Fruit fly (Drosophila melanogaster) whole organism, embryonic: ENCODE data around the gene Slob.

Experiments
- Atf-2 ChIP-seq: fragments of 200-800 bp; sonication (Bioruptor generic); optimal IDR thresholded peaks from 2 replicates; lab custom pipeline; 2016; ENCODE audit warnings: missing biosample characterization, missing genetic modification characterization
- CG11093 ChIP-seq: fragments of 200-800 bp; sonication (Bioruptor generic); IDR thresholded peaks from 3 replicates; pipeline ENCODE4 v1.3.6; 2022; ENCODE audit warnings: missing biosample characterization, missing genetic modification characterization
- CG11504 ChIP-seq: fragments of 200-800 bp; sonication (Bioruptor generic); optimal IDR thresholded peaks from 3 replicates; lab custom pipeline; 2019; ENCODE audit warnings: missing biosample characterization, mild to moderate bottlenecking, missing genetic modification characterization, moderate library complexity
- CG11695 ChIP-seq: fragments of 200-800 bp; sonication (Bioruptor generic); IDR thresholded peaks from 3 replicates; pipeline ENCODE4 v1.3.6; 2022; ENCODE audit warnings: missing biosample characterization, missing genetic modification characterization
- CG11696 ChIP-seq: fragments of 200-800 bp; sonication (Bioruptor generic); IDR thresholded peaks from 2 replicates; pipeline ENCODE4 v1.3.6; 2022; ENCODE audit warnings: missing biosample characterization, missing genetic modification characterization
- CG12104 ChIP-seq: fragments of 200-800 bp; sonication (Bioruptor generic); optimal IDR thresholded peaks from 3 replicates; lab custom pipeline; 2016; ENCODE audit warnings: missing biosample characterization, missing genetic modification characterization
- CG1233 ChIP-seq: fragments of 200-800 bp; sonication (Bioruptor generic); optimal IDR thresholded peaks from 4 replicates; lab custom pipeline; 2018; ENCODE audit warnings: missing biosample characterization, mild to moderate bottlenecking, missing genetic modification characterization
- CG14441 ChIP-seq: fragments of 200-800 bp; sonication (Bioruptor generic); IDR thresholded peaks from 2 replicates; pipeline ENCODE4 v1.3.6; 2022; ENCODE audit warnings: missing biosample characterization, missing genetic modification characterization
- CG15011 ChIP-seq: fragments of 200-800 bp; sonication (Bioruptor generic); optimal IDR thresholded peaks from 3 replicates; lab custom pipeline; 2018; ENCODE audit warnings: missing biosample characterization, mild to moderate bottlenecking, missing genetic modification characterization
- CG15269 ChIP-seq: fragments of 200-800 bp; sonication (Bioruptor generic); optimal IDR thresholded peaks from 2 replicates; lab custom pipeline; 2018; ENCODE audit warnings: missing biosample characterization, mild to moderate bottlenecking, missing genetic modification characterization, moderate library complexity
- CG15514 ChIP-seq: fragments of 200-800 bp; sonication (Bioruptor generic); optimal IDR thresholded peaks from 3 replicates; lab custom pipeline; 2017; ENCODE audit warnings: missing biosample characterization, missing genetic modification characterization, mild to moderate bottlenecking, moderate library complexity, missing genetic modification reagents
- CG18619 ChIP-seq: fragments of 200-800 bp; sonication (Bioruptor generic); optimal IDR thresholded peaks from 3 replicates; lab custom pipeline; 2017; ENCODE audit warnings: missing biosample characterization, mild to moderate bottlenecking, missing genetic modification characterization
- CG2120 ChIP-seq: fragments of 200-800 bp; sonication (Bioruptor generic); optimal IDR thresholded peaks from 3 replicates; lab custom pipeline; 2016; ENCODE audit warnings: missing biosample characterization, missing genetic modification characterization
- CG2889 ChIP-seq: fragments of 200-800 bp; sonication (Bioruptor generic); IDR thresholded peaks from 3 replicates; pipeline ENCODE4 v1.3.6; 2022; ENCODE audit warnings: missing biosample characterization, missing genetic modification characterization
- CG32767 ChIP-seq: fragments of 200-800 bp; sonication (Bioruptor generic); IDR thresholded peaks from 2 replicates; pipeline ENCODE4 v1.3.6; 2022; ENCODE audit warnings: missing biosample characterization, missing genetic modification characterization
- CG3281 ChIP-seq: fragments of 200-800 bp; sonication (Bioruptor generic); optimal IDR thresholded peaks from 3 replicates; lab custom pipeline; 2017; ENCODE audit warnings: missing biosample characterization, mild to moderate bottlenecking, missing genetic modification characterization
- CG4282 ChIP-seq: fragments of 200-800 bp; sonication (Bioruptor generic); optimal IDR thresholded peaks from 2 replicates; lab custom pipeline; 2016; ENCODE audit warnings: missing biosample characterization, missing genetic modification characterization
- CG43689 ChIP-seq: fragments of 200-800 bp; sonication (Bioruptor generic); IDR thresholded peaks from 2 replicates; pipeline ENCODE4 v1.3.6; 2022; ENCODE audit warnings: missing biosample characterization, missing genetic modification characterization
- CG6689 ChIP-seq: fragments of 200-800 bp; sonication (Bioruptor generic); IDR thresholded peaks from 2 replicates; pipeline ENCODE4 v1.3.6; 2022; ENCODE audit warnings: missing biosample characterization, missing genetic modification characterization
- CG9876 ChIP-seq: fragments of 200-800 bp; sonication (Bioruptor generic); optimal IDR thresholded peaks from 2 replicates; lab custom pipeline; 2016; ENCODE audit warnings: missing biosample characterization, missing genetic modification characterization
- Dad ChIP-seq: fragments of 200-800 bp; sonication (Bioruptor generic); optimal IDR thresholded peaks from 3 replicates; lab custom pipeline; 2016; ENCODE audit warnings: missing biosample characterization, missing genetic modification characterization
- Dbx ChIP-seq: fragments of 200-800 bp; sonication (Bioruptor generic); IDR thresholded peaks from 3 replicates; pipeline ENCODE4 v1.3.6; 2022; ENCODE audit warnings: missing biosample characterization, missing genetic modification characterization
- H2.0 ChIP-seq: fragments of 200-800 bp; sonication (Bioruptor generic); IDR thresholded peaks from 2 replicates; pipeline ENCODE4 v1.3.6; 2022; ENCODE audit warnings: missing biosample characterization, missing genetic modification characterization
- HHEX ChIP-seq: fragments of 200-800 bp; sonication (Bioruptor generic); optimal IDR thresholded peaks from 3 replicates; lab custom pipeline; 2017; ENCODE audit warnings: missing biosample characterization, mild to moderate bottlenecking, missing genetic modification characterization, missing genetic modification reagents
- Hmr ChIP-seq: fragments of 200-800 bp; sonication (Bioruptor generic); optimal IDR thresholded peaks from 3 replicates; lab custom pipeline; 2017; ENCODE audit warnings: mild to moderate bottlenecking, missing biosample characterization, missing genetic modification reagents, missing genetic modification characterization
- Lhr ChIP-seq: fragments of 200-800 bp; sonication (Bioruptor generic); optimal IDR thresholded peaks from 3 replicates; lab custom pipeline; 2017; ENCODE audit warnings: mild to moderate bottlenecking, missing biosample characterization, missing genetic modification reagents, missing genetic modification characterization
- NK7.1 ChIP-seq: fragments of 200-800 bp; sonication (Bioruptor generic); optimal IDR thresholded peaks from 3 replicates; lab custom pipeline; 2016; ENCODE audit warnings: missing biosample characterization, missing genetic modification characterization
- Oli ChIP-seq: fragments of 200-800 bp; sonication (Bioruptor generic); optimal IDR thresholded peaks from 2 replicates; lab custom pipeline; 2018; ENCODE audit warnings: missing biosample characterization, mild to moderate bottlenecking, missing genetic modification characterization, moderate library complexity
- Poxn ChIP-seq: fragments of 200-800 bp; sonication (Bioruptor generic); IDR thresholded peaks from 2 replicates; pipeline ENCODE4 v1.3.6; 2022; ENCODE audit warnings: missing biosample characterization, missing genetic modification characterization
- Rfx ChIP-seq: fragments of 200-800 bp; sonication (Bioruptor generic); IDR thresholded peaks from 2 replicates; pipeline ENCODE4 v1.3.6; 2022; ENCODE audit warnings: missing biosample characterization, missing genetic modification characterization
- Sox102F ChIP-seq: fragments of 200-800 bp; sonication (Bioruptor generic); optimal IDR thresholded peaks from 2 replicates; lab custom pipeline; 2018; ENCODE audit warnings: missing biosample characterization, mild to moderate bottlenecking, missing genetic modification characterization, moderate library complexity
- Xbp1 ChIP-seq: fragments of 200-800 bp; sonication (Bioruptor generic); optimal IDR thresholded peaks from 3 replicates; lab custom pipeline; 2016; ENCODE audit warnings: missing biosample characterization, mild to moderate bottlenecking, missing genetic modification characterization
- bigmax ChIP-seq: fragments of 200-800 bp; sonication (Bioruptor generic); optimal IDR thresholded peaks from 2 replicates; lab custom pipeline; 2018; ENCODE audit warnings: missing biosample characterization, mild to moderate bottlenecking, missing genetic modification characterization
- bowl ChIP-seq: fragments of 200-800 bp; sonication (Bioruptor generic); IDR thresholded peaks from 2 replicates; pipeline ENCODE4 v1.3.6; 2022; ENCODE audit warnings: missing biosample characterization, missing genetic modification characterization
- dpn ChIP-seq, 2 experiments: fragments of 200-800 bp; sonication (Bioruptor generic); optimal IDR thresholded peaks; 3 replicates each; lab custom pipeline; 2016; ENCODE audit warnings: missing biosample characterization in 2 of 2, missing genetic modification characterization in 2 of 2
- fru ChIP-seq: fragments of >200 bp; optimal IDR thresholded peaks from 2 replicates; lab custom pipeline; 2017
- grau ChIP-seq: fragments of 200-800 bp; optimal IDR thresholded peaks from 3 replicates; lab custom pipeline; 2019; ENCODE audit warnings: missing biosample characterization, mild to moderate bottlenecking, missing genetic modification characterization, moderate library complexity
- gsb ChIP-seq: fragments of 200-800 bp; sonication (Bioruptor generic); IDR thresholded peaks from 2 replicates; pipeline ENCODE4 v1.3.6; 2022; ENCODE audit warnings: missing biosample characterization, missing genetic modification characterization
- gt ChIP-seq: fragments of 200-800 bp; sonication (Bioruptor generic); IDR thresholded peaks from 2 replicates; pipeline ENCODE4 v1.3.6; 2022; ENCODE audit warnings: missing biosample characterization, missing genetic modification characterization
- jumu ChIP-seq: fragments of 200-800 bp; sonication (Bioruptor generic); optimal IDR thresholded peaks from 3 replicates; lab custom pipeline; 2016; ENCODE audit warnings: missing biosample characterization, missing genetic modification characterization
- pho ChIP-seq: fragments of 200-800 bp; sonication (Bioruptor generic); optimal IDR thresholded peaks from 2 replicates; lab custom pipeline; 2016; ENCODE audit warnings: missing biosample characterization, missing genetic modification characterization
- pros ChIP-seq: fragments of 200-800 bp; sonication (Bioruptor generic); optimal IDR thresholded peaks from 3 replicates; lab custom pipeline; 2019; ENCODE audit warnings: missing biosample characterization, mild to moderate bottlenecking, missing genetic modification characterization, moderate library complexity
- sd ChIP-seq: fragments of 200-800 bp; sonication (Bioruptor generic); optimal IDR thresholded peaks from 3 replicates; lab custom pipeline; 2018; ENCODE audit warnings: missing biosample characterization, mild to moderate bottlenecking, missing genetic modification characterization, moderate library complexity
- sens ChIP-seq: fragments of 200-800 bp; sonication (Bioruptor generic); peaks from one replicate; lab custom pipeline; 2016; ENCODE audit warnings: missing biosample characterization, missing genetic modification characterization
- sr ChIP-seq: fragments of 200-800 bp; sonication (Bioruptor generic); IDR thresholded peaks from 3 replicates; pipeline ENCODE4 v1.3.6; 2022; ENCODE audit warnings: missing biosample characterization, missing genetic modification characterization
- vvl ChIP-seq: fragments of 200-800 bp; sonication (Bioruptor generic); IDR thresholded peaks from 2 replicates; pipeline ENCODE4 v1.3.6; 2022; ENCODE audit warnings: missing biosample characterization, missing genetic modification characterization
- wdn ChIP-seq: fragments of 200-800 bp; sonication (Bioruptor generic); IDR thresholded peaks from 2 replicates; pipeline ENCODE4 v1.3.6; 2022; ENCODE audit warnings: missing biosample characterization, missing genetic modification characterization
- zen ChIP-seq: fragments of 200-800 bp; sonication (Bioruptor generic); optimal IDR thresholded peaks from 3 replicates; lab custom pipeline; 2018; ENCODE audit warnings: missing biosample characterization, mild to moderate bottlenecking, missing genetic modification characterization, moderate library complexity
- zfh1 ChIP-seq: fragments of 200-800 bp; sonication (Bioruptor generic); IDR thresholded peaks from 3 replicates; pipeline ENCODE4 v1.3.6; 2022; ENCODE audit warnings: missing biosample characterization, missing genetic modification characterization
- zfh2 ChIP-seq: fragments of 200-800 bp; sonication (Bioruptor generic); optimal IDR thresholded peaks from 2 replicates; lab custom pipeline; 2016; ENCODE audit warnings: missing biosample characterization, missing genetic modification characterization

The Slob gene

DNA sequence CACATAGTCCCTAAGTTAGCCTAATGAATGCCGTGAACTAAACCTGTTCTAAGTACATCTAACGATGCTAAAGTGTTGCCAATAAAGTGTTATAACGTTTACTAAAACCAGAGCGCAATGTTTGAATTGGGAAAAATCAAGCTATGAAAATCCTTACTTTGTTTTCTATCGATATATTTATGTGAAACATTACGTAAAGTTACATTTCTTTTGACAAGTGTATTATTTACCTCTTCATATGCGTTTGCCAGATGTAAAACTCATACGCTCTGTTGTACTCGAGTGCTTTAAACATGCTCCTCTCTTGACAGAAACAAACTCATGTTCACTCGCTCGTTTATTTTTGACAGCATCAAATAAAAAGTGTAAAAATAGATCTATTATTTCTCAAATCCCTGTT lies 35.7 kb upstream of the Slob start, which contains the start of gene Ntl:
Gene Ntl (plus strand): TSS at position 301 of the 400 bp plus-strand sequence.
- TF ChIP-seq CG11696 (GFP tag; lab: Robert Waterston, UW) (no peak), CG11093 (GFP tag; lab: Robert Waterston, UW) (no peak), CG43689 (GFP tag; lab: Robert Waterston, UW) (no peak), NK7.1 (GFP tag; lab: Kevin White, UChicago) (no peak), Dad (GFP tag; lab: Kevin White, UChicago) (no peak), CG12104 (GFP tag; lab: Kevin White, UChicago) (no peak), CG15011 (GFP tag; lab: Kevin White, UChicago) (no peak), CG32767 (GFP tag; lab: Robert Waterston, UW) (no peak), Lhr (GFP tag; lab: Kevin White, UChicago) (no peak), sd (no peak), CG11695 (GFP tag; lab: Robert Waterston, UW) (no peak), zen (tag; lab: Kevin White, UChicago) (no peak), pros (GFP tag; lab: Kevin White, UChicago) (no peak), Sox102F (GFP tag; lab: Kevin White, UChicago) (no peak), Atf-2 (GFP tag; lab: Kevin White, UChicago) (no peak), vvl (GFP tag; lab: Robert Waterston, UW) (no peak), CG9876 (GFP tag; lab: Kevin White, UChicago) (no peak)

DNA sequence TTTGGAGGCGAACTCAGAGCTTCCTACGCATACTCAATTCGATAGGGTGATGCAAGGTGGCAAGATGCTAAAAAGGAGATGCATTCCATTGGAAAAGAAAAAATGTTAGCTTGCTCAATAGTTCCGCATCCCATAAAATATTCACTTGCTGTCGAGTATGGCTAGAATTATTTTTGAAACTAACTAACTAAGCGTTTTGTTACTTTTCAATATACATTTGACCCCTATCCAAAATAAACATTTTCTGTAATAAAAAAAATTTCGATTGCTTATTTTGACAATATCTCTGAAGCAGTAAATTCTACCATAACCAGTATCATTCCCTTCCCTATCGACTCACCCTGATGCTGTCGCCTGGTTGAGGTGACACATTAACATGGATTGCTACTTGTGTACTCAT lies 28.7 kb upstream of the Slob start:
- peak; percentile 31; the same call in 1 of the 3 replicates for TF ChIP-seq Dbx (GFP tag; lab: Robert Waterston, UW)
- TF ChIP-seq wdn = peak; percentile 17; the same call in 1 of the 2 replicates
- TF ChIP-seq CG3281 = peak; percentile 20
- TF ChIP-seq dpn (GFP tag; optimal IDR thresholded peaks at IDR 0.05; lab: Kevin White, UChicago) = peak in 1 of 2 experiments; percentile 42
- TF ChIP-seq gsb (GFP tag; lab: Robert Waterston, UW) = no peak
- no peak for TF ChIP-seq bowl (GFP tag; lab: Robert Waterston, UW)
- peak; percentile 57 for TF ChIP-seq grau (tag; lab: Kevin White, UChicago)
- TF ChIP-seq Sox102F (GFP tag; lab: Kevin White, UChicago) = peak; percentile 25
- TF ChIP-seq HHEX (GFP tag; lab: Kevin White, UChicago) = peak; percentile 3
- no peak for TF ChIP-seq jumu (GFP tag; lab: Kevin White, UChicago)
- peak; percentile 50 for TF ChIP-seq Rfx (GFP tag; lab: Robert Waterston, UW)
- peak; percentile 26 for TF ChIP-seq Oli (tag; lab: Kevin White, UChicago)
- TF ChIP-seq CG32767 (GFP tag; lab: Robert Waterston, UW) = peak; percentile 45; the same call in 1 of the 2 replicates
- peak; percentile 8 for TF ChIP-seq Xbp1 (GFP tag; lab: Kevin White, UChicago)
- no peak for TF ChIP-seq Poxn
- peak; percentile 18; the same call in 1 of the 2 replicates for TF ChIP-seq CG6689 (GFP tag; lab: Robert Waterston, UW)
- 0 out of 3 replicates have a peak, but pooled peaks have one; percentile 29 for TF ChIP-seq CG2889 (GFP tag; lab: Robert Waterston, UW)
- TF ChIP-seq pho (GFP tag; lab: Kevin White, UChicago) = peak; percentile 24
- TF ChIP-seq CG2120 (GFP tag; lab: Kevin White, UChicago) = peak; percentile 46
- TF ChIP-seq bigmax (GFP tag; lab: Kevin White, UChicago) = no peak
- no peak for TF ChIP-seq Lhr (GFP tag; lab: Kevin White, UChicago)
- TF ChIP-seq gt (GFP tag; lab: Robert Waterston, UW) = no peak
- TF ChIP-seq Hmr = peak; percentile 35
- peak; percentile 10 for TF ChIP-seq zfh2
- no peak for TF ChIP-seq fru (lab: Kevin White, UChicago)
- TF ChIP-seq H2.0 (GFP tag; lab: Robert Waterston, UW) = peak; percentile 22; the same call in 1 of the 2 replicates
- peak; percentile 19 for TF ChIP-seq sd
- TF ChIP-seq CG18619 (GFP tag; lab: Kevin White, UChicago) = peak; percentile 6
- TF ChIP-seq CG15269 = peak; percentile 53
- 0 out of 2 replicates have a peak, but pooled peaks have one; percentile 22 for TF ChIP-seq CG14441 (GFP tag; lab: Robert Waterston, UW)
- TF ChIP-seq CG1233 (GFP tag; lab: Kevin White, UChicago) = no peak
- TF ChIP-seq zfh1 (GFP tag; lab: Robert Waterston, UW) = 0 out of 3 replicates have a peak, but pooled peaks have one; percentile 12
- TF ChIP-seq CG11504 (tag; lab: Kevin White, UChicago) = no peak
- no peak for TF ChIP-seq sens (GFP tag; lab: Kevin White, UChicago)
- TF ChIP-seq CG15514 (GFP tag; lab: Kevin White, UChicago) = peak; percentile 7
- TF ChIP-seq sr (GFP tag; lab: Robert Waterston, UW) = peak; percentile 60; the same call in 2 of the 3 replicates
- no peak for TF ChIP-seq CG4282 (GFP tag; lab: Kevin White, UChicago)
